Worm (Caenorhabditis elegans): Measurements from ENCODE around the gene dhp-2.
"Not testable (repeated sequence)": the region's sequence is repeated elsewhere in the genome, so short reads cannot be mapped to it uniquely, and the experiment has no call there.

dhp-2 gene

ce11 chrIV:10027566-10027965 lies 49.6 kb downstream of the dhp-2 start, which contains the start of gene gipc-2:
TSS of gene gipc-2 (minus strand) at chrIV:10027666.
- TF ChIP-seq sma-3 (GFP tag; optimal IDR thresholded peaks at IDR 0.05) (no peak), unc-62 (GFP tag; optimal IDR thresholded peaks at IDR 0.05) (no peak), lin-11 (tag; optimal IDR thresholded peaks at IDR 0.05) (no peak), nhr-237 (tag; optimal IDR thresholded peaks at IDR 0.05) (no peak), ama-1 (optimal IDR thresholded peaks at IDR 0.05) (no peak)

- not testable (repeated sequence) for TF ChIP-seq sma-3 (GFP tag; optimal IDR thresholded peaks at IDR 0.05); ceh-82 (tag; optimal IDR thresholded peaks at IDR 0.05); nhr-25 (tag; optimal IDR thresholded peaks at IDR 0.05)
Measured at ce11 chrIV:10028779-10029178, 50.9 kb downstream of the dhp-2 start, which contains the start of the genes F44D12.16 and msd-2. TSS of gene F44D12.16 (plus strand) at chrIV:10029079. TSS of gene msd-2 (plus strand) at chrIV:10029083.

Data from whole organism, L2 larva.